Comparison of ENCODE assay signal across 5 worm cellular contexts in the genomic region with DNA sequence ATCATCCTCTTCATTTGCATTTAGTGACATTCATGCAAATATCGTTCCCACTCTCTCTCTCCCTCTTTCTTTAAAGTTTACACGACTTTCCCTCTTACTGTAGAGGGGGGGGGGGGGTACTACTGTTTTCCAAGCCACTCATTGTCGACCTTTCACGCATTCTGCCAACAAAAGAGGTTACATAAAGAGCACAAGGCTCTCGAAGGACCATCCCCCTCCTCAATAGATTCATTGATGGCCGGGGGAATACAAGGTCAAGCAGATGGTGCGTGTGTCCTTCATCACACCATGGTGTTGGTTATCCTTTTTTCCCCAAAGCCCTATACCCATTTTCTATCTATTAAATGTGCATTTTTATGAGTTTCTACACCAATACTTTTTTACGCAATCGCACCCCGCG.
TF ChIP-seq lines count a peak whose summit lies in the region.

No protein-coding gene starts in this region.

TF ChIP-seq in whole organism, L4 larva, 104 proteins besides CTCF, POLR2A, EP300 and RAD21:
- TF ChIP-seq aha-1 (tag; lab: Kevin White, UChicago) (peak; percentile 42), hlh-11 (tag; optimal IDR thresholded peaks at IDR 0.05; lab: Kevin White, UChicago) (no peak)

TF ChIP-seq in whole organism, early embryonic, 17 proteins besides CTCF, POLR2A, EP300 and RAD21:
- TF ChIP-seq F13C5.2 (tag; optimal IDR thresholded peaks at IDR 0.05; lab: Kevin White, UChicago) (no peak), flt-1 (GFP tag; IDR thresholded peaks at IDR 0.05; lab: Robert Waterston, UW) (0 out of 2 replicates have a peak, but pooled peaks have one; percentile 15), hmg-4 (GFP tag; optimal IDR thresholded peaks at IDR 0.05; lab: Kevin White, UChicago) (peak; percentile 73), B0310.2 (tag; optimal IDR thresholded peaks at IDR 0.05; lab: Kevin White, UChicago) (peak; percentile 23), tbx-11 (GFP tag; IDR thresholded peaks at IDR 0.05; lab: Robert Waterston, UW) (0 out of 2 replicates have a peak, but pooled peaks have one; percentile 33), ama-1 (optimal IDR thresholded peaks at IDR 0.05; lab: Kevin White, UChicago) (no peak), hmbx-1 (tag; optimal IDR thresholded peaks at IDR 0.05; lab: Kevin White, UChicago) (no peak), tbx-37 (GFP tag; conservative IDR thresholded peaks at IDR 0.05; lab: Robert Waterston, UW) (no peak), aly-1 (tag; optimal IDR thresholded peaks at IDR 0.05; lab: Kevin White, UChicago) (peak; percentile 35), tra-4 (tag; optimal IDR thresholded peaks at IDR 0.05; lab: Kevin White, UChicago) (no peak)

TF ChIP-seq in whole organism, late embryonic, 69 proteins besides CTCF, POLR2A, EP300 and RAD21:
- TF ChIP-seq ceh-22 (tag; optimal IDR thresholded peaks at IDR 0.05; lab: Kevin White, UChicago) (no peak), ceh-31 (tag; optimal IDR thresholded peaks at IDR 0.05; lab: Kevin White, UChicago) (no peak), tbx-2 (tag; optimal IDR thresholded peaks at IDR 0.05; lab: Kevin White, UChicago) (peak; percentile 9), fkh-6 (tag; optimal IDR thresholded peaks at IDR 0.05; lab: Kevin White, UChicago) (no peak), eyg-1 (tag; optimal IDR thresholded peaks at IDR 0.05; lab: Kevin White, UChicago) (peak; percentile 9), unc-55 (GFP tag; optimal IDR thresholded peaks at IDR 0.05; lab: Kevin White, UChicago) (no peak), ref-2 (tag; optimal IDR thresholded peaks at IDR 0.05; lab: Kevin White, UChicago) (peak; percentile 27), rnt-1 (tag; optimal IDR thresholded peaks at IDR 0.05; lab: Kevin White, UChicago) (no peak), K09A11.1 (tag; optimal IDR thresholded peaks at IDR 0.05; lab: Kevin White, UChicago; ENCODE audit: insufficient read depth) (no peak), sox-2 (GFP tag; IDR thresholded peaks at IDR 0.05; lab: Robert Waterston, UW) (peak; percentile 66), Y22D7AL.16 (tag; optimal IDR thresholded peaks at IDR 0.05; lab: Kevin White, UChicago) (no peak), mec-3 (tag; optimal IDR thresholded peaks at IDR 0.05; lab: Kevin White, UChicago; ENCODE audit: borderline replicate concordance) (no peak)
TF ChIP-seq in whole organism, late embryonic: peak in this region for 4.

TF ChIP-seq in whole organism, midembryonic, 9 proteins besides CTCF, POLR2A, EP300 and RAD21:
- TF ChIP-seq ztf-29 (GFP tag; IDR thresholded peaks at IDR 0.05; lab: Robert Waterston, UW) (peak; percentile 45; the same call in 1 of the 2 replicates), T22C8.4 (GFP tag; IDR thresholded peaks at IDR 0.05; lab: Robert Waterston, UW) (no peak), flt-1 (GFP tag; IDR thresholded peaks at IDR 0.05; lab: Robert Waterston, UW) (no peak)
TF ChIP-seq in whole organism, midembryonic: peak in this region for 1.

TF ChIP-seq in whole organism, mixed stage, embryonic, 35 proteins besides CTCF, POLR2A, EP300 and RAD21:
- TF ChIP-seq bed-3 (GFP tag; optimal IDR thresholded peaks at IDR 0.05; lab: Kevin White, UChicago) = no peak
- TF ChIP-seq nhr-2 (tag; optimal IDR thresholded peaks at IDR 0.05; lab: Kevin White, UChicago) = peak; percentile 87
- peak; percentile 63 for TF ChIP-seq cnd-1 (tag; optimal IDR thresholded peaks at IDR 0.05; lab: Kevin White, UChicago)
- TF ChIP-seq ces-1 (GFP tag; optimal IDR thresholded peaks at IDR 0.05; lab: Kevin White, UChicago) = no peak
- TF ChIP-seq nhr-28 (tag; optimal IDR thresholded peaks at IDR 0.05; lab: Kevin White, UChicago) = no peak
- no peak for TF ChIP-seq pha-4 (tag; optimal IDR thresholded peaks at IDR 0.05; lab: Kevin White, UChicago)
- TF ChIP-seq lin-13 (tag; optimal IDR thresholded peaks at IDR 0.05; lab: Kevin White, UChicago) = no peak
- no peak for TF ChIP-seq ceh-39 (tag; optimal IDR thresholded peaks at IDR 0.05; lab: Kevin White, UChicago)
- no peak for TF ChIP-seq blmp-1 (tag; optimal IDR thresholded peaks at IDR 0.05; lab: Kevin White, UChicago)
- no peak for TF ChIP-seq snpc-4 (tag; optimal IDR thresholded peaks at IDR 0.05; lab: Kevin White, UChicago)
- TF ChIP-seq unc-39 (tag; optimal IDR thresholded peaks at IDR 0.05; lab: Kevin White, UChicago) = no peak
- TF ChIP-seq hlh-1 (tag; optimal IDR thresholded peaks at IDR 0.05; lab: Kevin White, UChicago) = no peak
- no peak for TF ChIP-seq ceh-43 (GFP tag; optimal IDR thresholded peaks at IDR 0.05; lab: Kevin White, UChicago)
- TF ChIP-seq lsy-2 (tag; optimal IDR thresholded peaks at IDR 0.05; lab: Kevin White, UChicago) = no peak
- no peak for TF ChIP-seq zip-8 (tag; optimal IDR thresholded peaks at IDR 0.05; lab: Kevin White, UChicago)
- no peak for TF ChIP-seq flh-1 (GFP tag; optimal IDR thresholded peaks at IDR 0.05; lab: Kevin White, UChicago)
- no peak for TF ChIP-seq nhr-76 (tag; optimal IDR thresholded peaks at IDR 0.05; lab: Kevin White, UChicago)
- peak; percentile 37 for TF ChIP-seq mls-2 (tag; optimal IDR thresholded peaks at IDR 0.05; lab: Kevin White, UChicago)
- TF ChIP-seq unc-62 (GFP tag; optimal IDR thresholded peaks at IDR 0.05; lab: Kevin White, UChicago) = no peak
- TF ChIP-seq nhr-237 (tag; optimal IDR thresholded peaks at IDR 0.05; lab: Kevin White, UChicago) = no peak
- no peak for TF ChIP-seq sem-2 (GFP tag; optimal IDR thresholded peaks at IDR 0.05; lab: Kevin White, UChicago)
- peak; percentile 18 for TF ChIP-seq ham-2 (GFP tag; optimal IDR thresholded peaks at IDR 0.05; lab: Kevin White, UChicago)
- TF ChIP-seq lin-32 (GFP tag; optimal IDR thresholded peaks at IDR 0.05; lab: Kevin White, UChicago) = no peak
